Worm (Caenorhabditis elegans): ENCODE results near the gene F20D12.12.

The F20D12.12 gene

DNA sequence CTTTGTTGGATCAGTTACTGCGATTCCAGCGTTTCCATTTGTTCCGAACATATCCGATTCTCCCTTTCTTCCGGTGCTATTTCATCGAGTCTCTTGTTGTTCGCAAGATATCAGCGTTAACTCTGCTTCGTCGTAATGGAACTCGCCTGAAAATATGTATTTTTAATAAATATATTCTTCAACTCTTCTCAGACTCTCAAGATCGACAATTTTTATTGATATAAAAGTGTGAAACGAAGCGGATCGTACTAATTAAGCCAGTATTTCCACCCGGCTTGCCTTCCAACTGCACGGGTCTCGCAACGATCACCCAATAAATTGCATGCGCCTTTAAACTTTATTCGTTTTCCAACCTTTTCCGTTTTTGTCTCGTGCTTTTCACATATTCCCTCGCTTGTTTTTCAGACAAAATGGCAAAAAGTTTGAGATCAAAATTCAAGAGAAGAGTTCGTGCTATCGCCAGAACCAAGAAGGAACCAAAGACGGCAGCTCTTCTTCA lies 23.2 kb upstream of the F20D12.12 start, which contains the start of the genes xpo-3 and C49H3.3 (continued):
- TF ChIP-seq zfp-3 (GFP tag; conservative IDR thresholded peaks at IDR 0.05) (no peak), spr-3 (GFP tag; optimal IDR thresholded peaks at IDR 0.05) (no peak), unc-130 (GFP tag; optimal IDR thresholded peaks at IDR 0.05) (no peak), ceh-44 (GFP tag; IDR thresholded peaks at IDR 0.05) (no peak), php-3 (GFP tag; IDR thresholded peaks at IDR 0.05) (no peak), lsy-2 (tag; optimal IDR thresholded peaks at IDR 0.05) (peak in 1 of 2 experiments; percentile 82), nhr-10 (tag; optimal IDR thresholded peaks at IDR 0.05) (no peak), sdz-12 (GFP tag; optimal IDR thresholded peaks at IDR 0.05) (no peak), snpc-1.2 (GFP tag; IDR thresholded peaks at IDR 0.05) (no peak), Y105C5A.15 (GFP tag; IDR thresholded peaks at IDR 0.05) (no peak), ZK337.2 (GFP tag; IDR thresholded peaks at IDR 0.05) (no peak), mep-1 (tag; optimal IDR thresholded peaks at IDR 0.05) (peak; percentile 52), mdl-1 (tag; optimal IDR thresholded peaks at IDR 0.05) (peak in 1 of 2 experiments; percentile 54), F49E8.2 (tag; optimal IDR thresholded peaks at IDR 0.05; ENCODE audit: borderline replicate concordance) (no peak), tag-97 (GFP tag; IDR thresholded peaks at IDR 0.05) (no peak), spr-1 (tag; optimal IDR thresholded peaks at IDR 0.05) (no peak), lin-29 (GFP tag; IDR thresholded peaks at IDR 0.05) (no peak), set-16 (GFP tag; IDR thresholded peaks at IDR 0.05) (no peak), vab-7 (GFP tag; IDR thresholded peaks at IDR 0.05) (no peak), mxl-2 (GFP tag; conservative IDR thresholded peaks at IDR 0.05) (no peak), nhr-76 (tag; optimal IDR thresholded peaks at IDR 0.05) (no peak), cey-2 (tag; optimal IDR thresholded peaks at IDR 0.05; ENCODE audit: borderline replicate concordance, insufficient read depth) (no peak), lin-38 (GFP tag; IDR thresholded peaks at IDR 0.05) (0 out of 2 replicates have a peak, but pooled peaks have one; percentile 22), tra-1 (GFP tag; IDR thresholded peaks at IDR 0.05) (no peak), snpc-4 (tag; optimal IDR thresholded peaks at IDR 0.05) (no peak), ces-1 (GFP tag; optimal IDR thresholded peaks at IDR 0.05) (no peak), daf-12 (tag; optimal IDR thresholded peaks at IDR 0.05) (no peak), ama-1 (optimal IDR thresholded peaks at IDR 0.05) (no peak), mes-2 (tag; optimal IDR thresholded peaks at IDR 0.05; ENCODE audit: poor library complexity, severe bottlenecking) (peak; percentile 65), dmd-6 (GFP tag; IDR thresholded peaks at IDR 0.05) (no peak), fkh-10 (GFP tag; optimal IDR thresholded peaks at IDR 0.05) (no peak), duxl-1 (tag; optimal IDR thresholded peaks at IDR 0.05; ENCODE audit: poor library complexity) (no peak), ceh-32 (tag; optimal IDR thresholded peaks at IDR 0.05; ENCODE audit: poor library complexity) (no peak), dve-1 (tag; optimal IDR thresholded peaks at IDR 0.05; ENCODE audit: insufficient read depth) (peak; percentile 38), daf-16 (GFP tag; optimal IDR thresholded peaks at IDR 0.05) (no peak), daf-16 (tag; optimal IDR thresholded peaks at IDR 0.05) (peak; percentile 42), ztf-7 (tag; optimal IDR thresholded peaks at IDR 0.05) (no peak), ceh-28 (tag; optimal IDR thresholded peaks at IDR 0.05) (no peak), dpl-1 (GFP tag; optimal IDR thresholded peaks at IDR 0.05) (peak; percentile 51)

DNA sequence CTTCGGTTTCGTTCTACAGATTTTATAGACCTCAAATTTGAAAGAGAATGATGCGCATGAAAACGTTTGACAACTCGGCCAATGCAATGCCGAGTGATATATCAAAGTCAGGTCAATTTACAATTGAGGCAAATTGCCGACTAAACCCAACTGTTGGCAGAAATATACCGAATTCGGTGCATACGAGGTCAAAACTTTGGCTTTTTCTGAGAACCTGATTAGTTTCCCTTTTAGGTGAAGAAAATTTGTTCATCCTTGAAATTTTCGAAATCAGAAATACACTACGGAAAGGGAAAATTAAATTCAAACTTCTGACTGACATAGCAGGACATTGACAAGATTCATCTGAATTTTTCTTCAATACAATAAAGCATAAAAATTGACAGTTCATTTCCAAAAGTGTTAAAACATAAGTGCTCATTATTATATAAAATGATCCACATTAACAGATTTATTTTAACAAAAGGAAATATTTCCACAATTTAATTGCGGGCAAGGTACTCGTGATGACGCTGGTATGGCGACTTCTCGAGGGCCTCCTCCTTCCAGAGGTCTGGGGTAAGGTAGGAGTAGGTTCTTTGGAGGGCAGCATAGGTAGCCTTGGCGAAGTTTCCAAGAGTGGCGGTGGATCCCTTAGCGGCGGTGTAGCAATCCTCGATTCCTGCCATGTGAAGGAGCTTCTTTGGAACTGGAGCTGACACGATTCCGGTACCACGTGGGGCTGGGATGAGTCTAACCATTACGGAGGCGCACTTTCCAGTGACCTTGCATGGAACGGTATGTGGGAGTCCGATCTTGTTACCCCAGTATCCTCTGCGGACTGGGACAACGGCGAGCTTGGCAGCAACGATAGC lies 22.0 kb upstream of the F20D12.12 start:
- TF ChIP-seq aha-1 (tag) (peak; percentile 80), nhr-41 (GFP tag; IDR thresholded peaks at IDR 0.05) (no peak), mdt-29 (GFP tag; IDR thresholded peaks at IDR 0.05) (no peak), pqm-1 (tag; optimal IDR thresholded peaks at IDR 0.05) (no peak), nhr-42 (GFP tag; IDR thresholded peaks at IDR 0.05) (no peak), snpc-1.2 (GFP tag; IDR thresholded peaks at IDR 0.05) (peak; percentile 55; the same call in 1 of the 2 replicates), mep-1 (tag; optimal IDR thresholded peaks at IDR 0.05) (no peak), lin-38 (GFP tag; IDR thresholded peaks at IDR 0.05) (no peak; the same call in 1 of the 2 replicates), mxl-3 (GFP tag; optimal IDR thresholded peaks at IDR 0.05) (no peak), spr-1 (tag; optimal IDR thresholded peaks at IDR 0.05) (no peak), ama-1 (optimal IDR thresholded peaks at IDR 0.05) (peak; percentile 75), daf-16 (GFP tag; optimal IDR thresholded peaks at IDR 0.05) (peak in 1 of 2 experiments; percentile 16), daf-16 (tag; optimal IDR thresholded peaks at IDR 0.05) (no peak), arid-1 (GFP tag; conservative IDR thresholded peaks at IDR 0.05) (peak; percentile 32; the same call in 1 of the 2 replicates), unc-39 (tag; optimal IDR thresholded peaks at IDR 0.05) (no peak), lsy-2 (tag; optimal IDR thresholded peaks at IDR 0.05) (peak in 1 of 2 experiments; percentile 20), nhr-237 (tag; optimal IDR thresholded peaks at IDR 0.05) (no peak), zip-11 (GFP tag; IDR thresholded peaks at IDR 0.05) (no peak)

Data from whole organism, L4 larva.